Worm (Caenorhabditis elegans) whole organism, L3 larva: ENCODE data around the gene nlp-24.

Source experiments
- R02D3.7 ChIP-seq: fragments of 150-350 bp; optimal IDR thresholded peaks from 2 replicates; lab custom pipeline; 2014; ENCODE audit warnings: missing biosample characterization, missing genetic modification characterization
- ZK546.5 ChIP-seq: sonication (generic microtip); optimal IDR thresholded peaks from 2 replicates; lab custom pipeline; 2017; ENCODE audit warnings: missing biosample characterization, missing genetic modification characterization
- aly-2 ChIP-seq: fragments of 150-350 bp; optimal IDR thresholded peaks from 2 replicates; lab custom pipeline; 2014; ENCODE audit warnings: missing biosample characterization, missing genetic modification characterization
- ama-1 ChIP-seq: fragments of 150-350 bp; optimal IDR thresholded peaks from 2 replicates; lab custom pipeline; 2018
- ceh-16 ChIP-seq: sonication (generic microtip); optimal IDR thresholded peaks from 2 replicates; lab custom pipeline; 2017; ENCODE audit warnings: missing biosample characterization, missing genetic modification characterization
- ceh-28 ChIP-seq: fragments of 150-350 bp; optimal IDR thresholded peaks from 2 replicates; lab custom pipeline; 2014; ENCODE audit warnings: missing biosample characterization, missing genetic modification reagents, missing genetic modification characterization
- ceh-82 ChIP-seq: fragments of 150-350 bp; optimal IDR thresholded peaks from 2 replicates; lab custom pipeline; 2014; ENCODE audit warnings: missing biosample characterization, missing genetic modification characterization
- ceh-9 ChIP-seq: sonication (generic microtip); optimal IDR thresholded peaks from 2 replicates; lab custom pipeline; 2018; ENCODE audit warnings: missing biosample characterization, missing genetic modification characterization
- daf-12 ChIP-seq: fragments of 150-350 bp; optimal IDR thresholded peaks from 2 replicates; lab custom pipeline; 2014; ENCODE audit warnings: missing biosample characterization, missing genetic modification reagents, missing genetic modification characterization
- egl-27 ChIP-seq: sonication (generic microtip); optimal IDR thresholded peaks from 4 replicates; lab custom pipeline; 2017; ENCODE audit warnings: missing biosample characterization, missing genetic modification reagents, missing genetic modification characterization
- egl-5 ChIP-seq: fragments of 150-350 bp; optimal IDR thresholded peaks from 2 replicates; lab custom pipeline; 2017; ENCODE audit warnings: missing biosample characterization, missing genetic modification reagents, missing genetic modification characterization, inconsistent platforms
- elt-1 ChIP-seq: fragments of 150-350 bp; optimal IDR thresholded peaks from 2 replicates; lab custom pipeline; 2014; ENCODE audit warnings: missing biosample characterization, missing genetic modification characterization
- elt-2 ChIP-seq: sonication (generic microtip); optimal IDR thresholded peaks from 2 replicates; lab custom pipeline; 2016; ENCODE audit warnings: missing genetic modification reagents, mild to moderate bottlenecking, missing genetic modification characterization, missing compliant biosample characterization
- elt-3 ChIP-seq, 3 experiments: fragments of 150-350 bp in 1 of 3; sonication (generic microtip) in 2 of 3; optimal IDR thresholded peaks; 2 replicates in 2 of 3; 4 replicates in 1 of 3; lab custom pipeline; 2014 to 2017; ENCODE audit warnings: missing biosample characterization in 3 of 3, missing genetic modification characterization in 3 of 3
- eor-1 ChIP-seq, 2 experiments: fragments of 150-350 bp; optimal IDR thresholded peaks; 2 replicates each; lab custom pipeline; 2014 to 2018; ENCODE audit warnings: missing biosample characterization in 2 of 2, missing genetic modification characterization in 2 of 2
- fkh-10 ChIP-seq: sonication (generic microtip); optimal IDR thresholded peaks from 2 replicates; lab custom pipeline; 2017; ENCODE audit warnings: missing biosample characterization, missing genetic modification reagents, missing genetic modification characterization
- fkh-2 ChIP-seq: fragments of 150-350 bp; optimal IDR thresholded peaks from 2 replicates; lab custom pipeline; 2014; ENCODE audit warnings: missing biosample characterization, missing genetic modification reagents, missing genetic modification characterization
- fos-1 ChIP-seq: fragments of 150-350 bp; optimal IDR thresholded peaks from 2 replicates; lab custom pipeline; 2014; ENCODE audit warnings: missing biosample characterization, missing genetic modification characterization
- hmg-11 ChIP-seq: sonication (generic microtip); optimal IDR thresholded peaks from 2 replicates; lab custom pipeline; 2016; ENCODE audit warnings: missing genetic modification characterization, missing compliant biosample characterization
- jun-1 ChIP-seq: fragments of 150-350 bp; optimal IDR thresholded peaks from 2 replicates; lab custom pipeline; 2014; ENCODE audit warnings: missing biosample characterization, missing genetic modification reagents, missing genetic modification characterization
- lin-15B ChIP-seq: fragments of 150-350 bp; optimal IDR thresholded peaks from 2 replicates; lab custom pipeline; 2014; ENCODE audit warnings: missing biosample characterization, missing genetic modification characterization
- lin-39 ChIP-seq: fragments of 150-350 bp; optimal IDR thresholded peaks from 2 replicates; lab custom pipeline; 2018; ENCODE audit warnings: missing biosample characterization, missing genetic modification reagents, missing genetic modification characterization
- lsy-12 ChIP-seq: sonication (generic microtip); optimal IDR thresholded peaks from 2 replicates; lab custom pipeline; 2016; ENCODE audit warnings: mild to moderate bottlenecking, missing genetic modification characterization, missing compliant biosample characterization
- mdl-1 ChIP-seq: fragments of 150-350 bp; optimal IDR thresholded peaks from 2 replicates; lab custom pipeline; 2014; ENCODE audit warnings: missing biosample characterization, missing genetic modification characterization
- mml-1 ChIP-seq: fragments of 150-350 bp; sonication (generic microtip); optimal IDR thresholded peaks from 3 replicates; lab custom pipeline; 2014; ENCODE audit warnings: missing biosample characterization, missing genetic modification characterization
- nfya-1 ChIP-seq: sonication (generic microtip); optimal IDR thresholded peaks from 2 replicates; lab custom pipeline; 2017; ENCODE audit warnings: missing genetic modification characterization, mild to moderate bottlenecking, missing compliant biosample characterization, antibody characterized with exemption, moderate library complexity; ENCODE audit not compliant: insufficient read depth
- nhr-11 ChIP-seq: fragments of 150-350 bp; optimal IDR thresholded peaks from 2 replicates; lab custom pipeline; 2014; ENCODE audit warnings: missing biosample characterization, missing genetic modification characterization
- nhr-12 ChIP-seq: fragments of 150-350 bp; optimal IDR thresholded peaks from 2 replicates; lab custom pipeline; 2014; ENCODE audit warnings: missing biosample characterization, missing genetic modification characterization
- nhr-23 ChIP-seq: fragments of 150-350 bp; optimal IDR thresholded peaks from 2 replicates; lab custom pipeline; 2014; ENCODE audit warnings: missing biosample characterization, missing genetic modification reagents, missing genetic modification characterization
- nhr-237 ChIP-seq: fragments of 150-350 bp; optimal IDR thresholded peaks from 2 replicates; lab custom pipeline; 2014; ENCODE audit warnings: missing biosample characterization, missing genetic modification characterization
- nhr-25 ChIP-seq: sonication (generic microtip); optimal IDR thresholded peaks from 2 replicates; lab custom pipeline; 2017; ENCODE audit warnings: missing biosample characterization, missing genetic modification characterization
- nhr-28 ChIP-seq: fragments of 150-350 bp; optimal IDR thresholded peaks from 2 replicates; lab custom pipeline; 2014; ENCODE audit warnings: missing biosample characterization, missing genetic modification characterization
- nhr-43 ChIP-seq: sonication (generic microtip); optimal IDR thresholded peaks from 2 replicates; lab custom pipeline; 2016; ENCODE audit warnings: mild to moderate bottlenecking, missing genetic modification characterization, missing compliant biosample characterization; ENCODE audit not compliant: poor library complexity, severe bottlenecking
- nhr-67 ChIP-seq: fragments of 150-350 bp; optimal IDR thresholded peaks from 2 replicates; lab custom pipeline; 2014; ENCODE audit warnings: missing biosample characterization, missing genetic modification characterization
- nhr-76 ChIP-seq: fragments of 150-350 bp; sonication (generic microtip); optimal IDR thresholded peaks from 5 replicates; lab custom pipeline; 2014; ENCODE audit warnings: missing biosample characterization, missing genetic modification characterization
- nhr-77 ChIP-seq: fragments of 150-350 bp; optimal IDR thresholded peaks from 2 replicates; lab custom pipeline; 2014; ENCODE audit warnings: missing biosample characterization, missing genetic modification characterization
- pha-4 ChIP-seq: fragments of 150-350 bp; optimal IDR thresholded peaks from 2 replicates; lab custom pipeline; 2014; ENCODE audit warnings: missing biosample characterization, missing genetic modification reagents, missing genetic modification characterization
- pqm-1 ChIP-seq: fragments of 150-350 bp; optimal IDR thresholded peaks from 2 replicates; lab custom pipeline; 2017; ENCODE audit warnings: missing biosample characterization, missing genetic modification characterization, inconsistent platforms
- sea-2 ChIP-seq: fragments of 150-350 bp; sonication (generic microtip); optimal IDR thresholded peaks from 4 replicates; lab custom pipeline; 2014; ENCODE audit warnings: missing biosample characterization, missing genetic modification reagents, missing genetic modification characterization
- skn-1 ChIP-seq: fragments of 150-350 bp; optimal IDR thresholded peaks from 2 replicates; lab custom pipeline; 2014; ENCODE audit warnings: missing biosample characterization, missing genetic modification characterization
- snpc-4 ChIP-seq: fragments of 150-350 bp; optimal IDR thresholded peaks from 2 replicates; lab custom pipeline; 2014; ENCODE audit warnings: missing biosample characterization, missing genetic modification characterization
- tbx-2 ChIP-seq: sonication (generic microtip); optimal IDR thresholded peaks from 2 replicates; lab custom pipeline; 2016; ENCODE audit warnings: mild to moderate bottlenecking, missing genetic modification characterization, missing compliant biosample characterization
- unc-39 ChIP-seq: sonication (generic microtip); optimal IDR thresholded peaks from 4 replicates; lab custom pipeline; 2017; ENCODE audit warnings: missing biosample characterization, missing genetic modification characterization
- unc-62 ChIP-seq: fragments of 150-350 bp; sonication (generic microtip); optimal IDR thresholded peaks from 4 replicates; lab custom pipeline; 2014; ENCODE audit warnings: missing biosample characterization, missing genetic modification reagents, missing genetic modification characterization
- zag-1 ChIP-seq: fragments of 150-350 bp; optimal IDR thresholded peaks from 2 replicates; lab custom pipeline; 2014; ENCODE audit warnings: missing biosample characterization, missing genetic modification characterization
- ztf-11 ChIP-seq: fragments of 150-350 bp; optimal IDR thresholded peaks from 2 replicates; lab custom pipeline; 2014; ENCODE audit warnings: missing biosample characterization, missing genetic modification characterization
- ztf-4 ChIP-seq: fragments of 150-350 bp; optimal IDR thresholded peaks from 2 replicates; lab custom pipeline; 2014; ENCODE audit warnings: missing biosample characterization, missing genetic modification characterization

Gene nlp-24

DNA sequence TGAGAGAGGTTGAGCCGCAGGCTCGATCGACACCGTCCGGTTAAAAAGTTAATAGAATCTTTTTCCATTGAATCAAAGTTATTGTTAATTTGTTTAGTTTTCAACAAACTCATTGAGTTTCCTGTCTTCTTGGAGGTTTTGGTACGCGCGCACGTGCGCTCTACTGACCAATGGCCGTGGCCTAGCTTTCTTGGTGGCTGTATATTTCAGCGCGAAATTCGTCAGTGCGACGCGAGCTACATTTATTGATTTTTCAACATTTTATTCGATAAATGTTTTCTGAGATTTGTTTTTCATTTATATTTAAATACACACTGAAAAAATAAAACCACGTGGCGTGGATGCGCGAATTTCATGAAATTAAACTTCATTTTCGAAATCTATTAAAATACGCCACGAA is 28.0 kb downstream of the nlp-24 start, which contains the start of gene bir-1:
Gene bir-1, plus strand, starts transcription at position 312 of the 400 bp plus-strand sequence.
- TF ChIP-seq fos-1 (tag; lab: Kevin White, UChicago) (no peak), fkh-2 (no peak), elt-2 (peak; percentile 30), tbx-2 (tag; lab: Kevin White, UChicago) (no peak), unc-62 (GFP tag; lab: Kevin White, UChicago) (no peak), ama-1 (lab: Kevin White, UChicago) (no peak), elt-3 (tag; optimal IDR thresholded peaks at IDR 0.05; lab: Kevin White, UChicago) (no peak), pqm-1 (tag; lab: Kevin White, UChicago) (peak; percentile 17), elt-1 (tag; lab: Kevin White, UChicago) (no peak), nhr-12 (tag; lab: Kevin White, UChicago) (no peak), lin-39 (tag; lab: Kevin White, UChicago) (peak; percentile 87), nhr-11 (tag; lab: Kevin White, UChicago) (no peak), lsy-12 (tag; lab: Kevin White, UChicago) (no peak), nfya-1 (peak; percentile 81), nhr-28 (tag; lab: Kevin White, UChicago) (no peak), eor-1 (tag; optimal IDR thresholded peaks at IDR 0.05; lab: Kevin White, UChicago) (no peak), nhr-43 (tag; lab: Kevin White, UChicago) (peak; percentile 70), unc-39 (no peak), nhr-25 (peak; percentile 59), skn-1 (tag; lab: Kevin White, UChicago) (no peak), egl-27 (no peak), hmg-11 (tag; lab: Kevin White, UChicago) (peak; percentile 26), nhr-76 (tag; lab: Kevin White, UChicago) (no peak), R02D3.7 (tag; lab: Kevin White, UChicago) (no peak), nhr-77 (tag; lab: Kevin White, UChicago) (no peak), mdl-1 (tag; lab: Kevin White, UChicago) (peak; percentile 57), ztf-11 (no peak), fkh-10 (no peak), zag-1 (tag; lab: Kevin White, UChicago) (no peak), jun-1 (tag; lab: Kevin White, UChicago) (no peak), lin-15B (tag; lab: Kevin White, UChicago) (peak; percentile 87), ceh-16 (tag; lab: Kevin White, UChicago) (no peak), ztf-4 (tag; lab: Kevin White, UChicago) (no peak), nhr-23 (tag; lab: Kevin White, UChicago) (peak; percentile 55), aly-2 (no peak), nhr-237 (tag; lab: Kevin White, UChicago) (no peak), ZK546.5 (tag; lab: Kevin White, UChicago) (no peak), nhr-67 (tag; lab: Kevin White, UChicago) (no peak), egl-5 (tag; lab: Kevin White, UChicago) (peak; percentile 50), ceh-28 (tag; lab: Kevin White, UChicago) (peak; percentile 75), mml-1 (tag; lab: Kevin White, UChicago) (no peak), pha-4 (peak; percentile 78), ceh-9 (no peak), daf-12 (no peak), ceh-82 (tag; lab: Kevin White, UChicago) (no peak), sea-2 (GFP tag; lab: Kevin White, UChicago) (no peak), snpc-4 (tag; lab: Kevin White, UChicago) (peak; percentile 87)
